Worm (Caenorhabditis elegans) whole organism, L4 larva: ENCODE results near the gene K01G5.10.
A peak's percentile ranks its signal among the peaks of the same experiment; 100 is the strongest.

ENCODE experiments used
- D1046.2 ChIP-seq: fragments of 200-800 bp; sonication (Bioruptor generic); IDR thresholded peaks from 2 replicates; pipeline ENCODE4 v1.3.6; 2022; ENCODE audit warnings: missing genetic modification characterization, missing compliant biosample characterization
- F10B5.3 ChIP-seq: sonication (generic microtip); optimal IDR thresholded peaks from 2 replicates; lab custom pipeline; 2016; ENCODE audit warnings: mild to moderate bottlenecking, missing genetic modification characterization, missing compliant biosample characterization
- F26F4.8 ChIP-seq: fragments of 200-800 bp; sonication (Bioruptor generic); conservative IDR thresholded peaks from 2 replicates; pipeline ENCODE4 v1.3.6; 2022; ENCODE audit warnings: missing genetic modification characterization, missing compliant biosample characterization
- F44E2.7 ChIP-seq: fragments of 200-800 bp; sonication (Bioruptor generic); IDR thresholded peaks from 2 replicates; pipeline ENCODE4 v2.1.2; 2022; ENCODE audit warnings: missing genetic modification characterization, missing compliant biosample characterization
- F49E8.2 ChIP-seq: sonication (generic microtip); optimal IDR thresholded peaks from 2 replicates; lab custom pipeline; 2016; ENCODE audit warnings: missing compliant biosample characterization, mild to moderate bottlenecking, missing genetic modification characterization, borderline replicate concordance
- Y75B8A.6 ChIP-seq: fragments of 200-800 bp; sonication (Bioruptor generic); IDR thresholded peaks from 2 replicates; pipeline ENCODE4 v1.3.6; 2022; ENCODE audit warnings: missing genetic modification reagents, missing genetic modification characterization, missing compliant biosample characterization
- ZK337.2 ChIP-seq: fragments of 200-800 bp; sonication (Bioruptor generic); IDR thresholded peaks from 2 replicates; pipeline ENCODE4 v1.3.6; 2022; ENCODE audit warnings: missing genetic modification reagents, missing genetic modification characterization, missing compliant biosample characterization
- ZK546.5 ChIP-seq, 2 experiments: sonication (generic microtip); optimal IDR thresholded peaks; 2 replicates each; lab custom pipeline; 2017; ENCODE audit warnings: missing biosample characterization in 2 of 2, missing genetic modification characterization in 2 of 2
- aha-1 ChIP-seq: fragments of 150-350 bp; peaks from one replicate; lab custom pipeline; 2014; ENCODE audit warnings: missing biosample characterization, missing genetic modification characterization
- aly-2 ChIP-seq: sonication (generic microtip); optimal IDR thresholded peaks from 2 replicates; lab custom pipeline; 2018; ENCODE audit warnings: missing biosample characterization, missing genetic modification characterization
- ceh-20 ChIP-seq: fragments of 200-800 bp; sonication (Bioruptor generic); IDR thresholded peaks from 2 replicates; pipeline ENCODE4 v1.3.6; 2022; ENCODE audit warnings: missing genetic modification reagents, missing genetic modification characterization, missing compliant biosample characterization
- ceh-28 ChIP-seq: fragments of 150-350 bp; optimal IDR thresholded peaks from 2 replicates; lab custom pipeline; 2014; ENCODE audit warnings: missing biosample characterization, missing genetic modification reagents, missing genetic modification characterization
- ceh-32 ChIP-seq: sonication (generic microtip); optimal IDR thresholded peaks from 2 replicates; lab custom pipeline; 2016; ENCODE audit warnings: mild to moderate bottlenecking, missing genetic modification characterization, missing compliant biosample characterization; ENCODE audit not compliant: poor library complexity
- ceh-82 ChIP-seq: sonication (generic microtip); optimal IDR thresholded peaks from 2 replicates; lab custom pipeline; 2017; ENCODE audit warnings: missing biosample characterization, missing genetic modification characterization
- ctbp-1 ChIP-seq: fragments of 200-800 bp; sonication (Bioruptor generic); IDR thresholded peaks from 2 replicates; pipeline ENCODE4 v1.3.6; 2022; ENCODE audit warnings: missing genetic modification reagents, missing genetic modification characterization, missing compliant biosample characterization
- daf-12 ChIP-seq: fragments of 150-350 bp; optimal IDR thresholded peaks from 2 replicates; lab custom pipeline; 2014; ENCODE audit warnings: missing biosample characterization, missing genetic modification reagents, missing genetic modification characterization
- duxl-1 ChIP-seq: sonication (generic microtip); optimal IDR thresholded peaks from 2 replicates; lab custom pipeline; 2016; ENCODE audit warnings: mild to moderate bottlenecking, missing genetic modification characterization, moderate library complexity, missing compliant biosample characterization; ENCODE audit not compliant: poor library complexity
- dve-1 ChIP-seq: sonication (generic microtip); optimal IDR thresholded peaks from 2 replicates; lab custom pipeline; 2017; ENCODE audit warnings: antibody characterized with exemption, mild to moderate bottlenecking, missing genetic modification characterization, missing compliant biosample characterization; ENCODE audit not compliant: insufficient read depth
- hif-1 ChIP-seq, 2 experiments: sonication (generic microtip); optimal IDR thresholded peaks; 2 replicates each; lab custom pipeline; 2016 to 2017; ENCODE audit warnings: missing compliant biosample characterization in 2 of 2, missing genetic modification characterization in 2 of 2, missing genetic modification reagents in 2 of 2, missing genotype in 2 of 2, mild to moderate bottlenecking in 1 of 2
- hlh-30 ChIP-seq: sonication (generic microtip); optimal IDR thresholded peaks from 2 replicates; lab custom pipeline; 2017; ENCODE audit warnings: antibody characterized with exemption, mild to moderate bottlenecking, missing genetic modification characterization, missing compliant biosample characterization; ENCODE audit not compliant: insufficient read depth
- lim-7 ChIP-seq: fragments of 200-800 bp; sonication (Bioruptor generic); IDR thresholded peaks from 2 replicates; pipeline ENCODE4 v1.3.6; 2022; ENCODE audit warnings: missing genetic modification characterization, missing compliant biosample characterization
- lin-29 ChIP-seq: fragments of 200-800 bp; sonication (Bioruptor generic); IDR thresholded peaks from 2 replicates; pipeline ENCODE4 v1.3.6; 2022; ENCODE audit warnings: missing genetic modification reagents, missing genetic modification characterization, missing compliant biosample characterization
- lin-39 ChIP-seq: fragments of 150-350 bp; optimal IDR thresholded peaks from 2 replicates; lab custom pipeline; 2014; ENCODE audit warnings: missing biosample characterization, missing genetic modification reagents, missing genetic modification characterization
- madf-5 ChIP-seq, 2 experiments: fragments of 200-800 bp; sonication (Bioruptor generic); IDR thresholded peaks; 2 replicates each; pipeline ENCODE4 v1.3.6; 2022; ENCODE audit warnings: missing compliant biosample characterization in 2 of 2, missing genetic modification characterization in 2 of 2
- nhr-10 ChIP-seq: fragments of 150-350 bp; optimal IDR thresholded peaks from 2 replicates; lab custom pipeline; 2014; ENCODE audit warnings: missing biosample characterization, missing genetic modification characterization
- nhr-102 ChIP-seq: sonication (generic microtip); optimal IDR thresholded peaks from 2 replicates; lab custom pipeline; 2016; ENCODE audit warnings: mild to moderate bottlenecking, missing genetic modification characterization, moderate library complexity, missing compliant biosample characterization
- nhr-48 ChIP-seq: sonication (generic microtip); optimal IDR thresholded peaks from 2 replicates; lab custom pipeline; 2016; ENCODE audit warnings: mild to moderate bottlenecking, missing genetic modification characterization, missing compliant biosample characterization
- nhr-77 ChIP-seq: fragments of 150-350 bp; optimal IDR thresholded peaks from 2 replicates; lab custom pipeline; 2014; ENCODE audit warnings: missing biosample characterization, missing genetic modification characterization
- php-3 ChIP-seq: fragments of 200-800 bp; sonication (Bioruptor generic); IDR thresholded peaks from 2 replicates; pipeline ENCODE4 v1.3.6; 2022; ENCODE audit warnings: missing genetic modification reagents, missing genetic modification characterization, missing compliant biosample characterization
- sdz-12 ChIP-seq: fragments of 200-800 bp; sonication (Bioruptor generic); optimal IDR thresholded peaks from 2 replicates; lab custom pipeline; 2018; ENCODE audit warnings: mild to moderate bottlenecking, missing genetic modification characterization, missing compliant biosample characterization
- set-16 ChIP-seq: fragments of 200-800 bp; sonication (Bioruptor generic); IDR thresholded peaks from 2 replicates; pipeline ENCODE4 v1.3.6; 2022; ENCODE audit warnings: missing genetic modification reagents, missing genetic modification characterization, missing compliant biosample characterization
- skn-1 ChIP-seq: fragments of 150-350 bp; optimal IDR thresholded peaks from 2 replicates; lab custom pipeline; 2014; ENCODE audit warnings: missing biosample characterization, missing genetic modification characterization
- unc-130 ChIP-seq: sonication (generic microtip); optimal IDR thresholded peaks from 2 replicates; lab custom pipeline; 2016; ENCODE audit warnings: missing genetic modification reagents, missing genetic modification characterization, missing compliant biosample characterization
- unc-62 ChIP-seq, 3 experiments: fragments of 150-350 bp in 1 of 3; sonication (generic microtip); optimal IDR thresholded peaks in 2 of 3; peaks in 1 of 3; 1 replicate in 1 of 3; 2 replicates in 2 of 3; lab custom pipeline; 2014 to 2017; ENCODE audit warnings: missing biosample characterization in 3 of 3, missing genetic modification characterization in 3 of 3, missing genetic modification reagents in 3 of 3, missing genotype in 1 of 3
- zfp-2 ChIP-seq: sonication (generic microtip); optimal IDR thresholded peaks from 2 replicates; lab custom pipeline; 2016; ENCODE audit warnings: mild to moderate bottlenecking, missing genetic modification characterization, missing compliant biosample characterization
- zfp-3 ChIP-seq: fragments of 200-800 bp; sonication (Bioruptor generic); conservative IDR thresholded peaks from 2 replicates; pipeline ENCODE4 v1.3.6; 2022; ENCODE audit warnings: missing genetic modification reagents, missing genetic modification characterization, missing compliant biosample characterization
- zip-2 ChIP-seq: fragments of 150-350 bp; optimal IDR thresholded peaks from 2 replicates; lab custom pipeline; 2014; ENCODE audit warnings: missing biosample characterization, missing genetic modification characterization

K01G5.10 gene

ce11 chrIII:10791233-10791632, 32.9 kb upstream of the K01G5.10 start:
- TF ChIP-seq nhr-10 (tag; lab: Kevin White, UChicago) (no peak), zfp-2 (tag; lab: Kevin White, UChicago) (no peak), dve-1 (tag; lab: Kevin White, UChicago) (no peak), F44E2.7 (no peak), lin-39 (no peak), ceh-28 (tag; lab: Kevin White, UChicago) (peak; percentile 80), aha-1 (tag; lab: Kevin White, UChicago) (peak; percentile 16), zip-2 (tag; lab: Kevin White, UChicago) (no peak), daf-12 (tag; lab: Kevin White, UChicago) (no peak), nhr-77 (no peak), ZK337.2 (GFP tag; lab: Robert Waterston, UW) (no peak), set-16 (GFP tag; lab: Robert Waterston, UW) (no peak)

DNA sequence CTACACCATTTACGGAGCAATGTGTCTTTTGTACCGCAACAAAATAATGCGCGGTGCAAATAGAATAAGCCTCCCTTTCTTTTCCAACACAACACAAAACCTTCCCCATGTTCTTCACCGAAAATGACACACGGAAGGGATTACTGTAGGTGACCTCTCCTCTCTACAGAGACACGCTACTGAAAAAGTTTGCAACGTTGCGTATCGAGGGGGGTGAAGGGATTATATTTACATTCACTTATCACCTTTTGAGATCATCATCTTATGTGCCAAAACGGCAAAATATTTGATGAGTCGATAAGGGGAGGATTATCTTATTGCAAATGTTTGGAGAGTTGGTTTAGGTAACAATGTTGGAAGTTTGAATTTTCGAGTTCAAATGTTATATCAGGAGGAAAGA, 24.7 kb upstream of the K01G5.10 start:
- no peak for TF ChIP-seq F49E8.2
- TF ChIP-seq hif-1 (tag; optimal IDR thresholded peaks at IDR 0.05; lab: Kevin White, UChicago), result no peak
- no peak for TF ChIP-seq F10B5.3 (tag; lab: Kevin White, UChicago)
- TF ChIP-seq sdz-12, result no peak
- no peak for TF ChIP-seq duxl-1 (tag; lab: Kevin White, UChicago)
- no peak for TF ChIP-seq php-3
- no peak for TF ChIP-seq Y75B8A.6 (GFP tag; lab: Robert Waterston, UW)
- no peak for TF ChIP-seq skn-1 (tag; lab: Kevin White, UChicago)
- TF ChIP-seq D1046.2 (GFP tag; lab: Robert Waterston, UW), result no peak
- TF ChIP-seq ceh-82 (tag; lab: Kevin White, UChicago), result no peak
- TF ChIP-seq, all 104 proteins: peak for 0

DNA sequence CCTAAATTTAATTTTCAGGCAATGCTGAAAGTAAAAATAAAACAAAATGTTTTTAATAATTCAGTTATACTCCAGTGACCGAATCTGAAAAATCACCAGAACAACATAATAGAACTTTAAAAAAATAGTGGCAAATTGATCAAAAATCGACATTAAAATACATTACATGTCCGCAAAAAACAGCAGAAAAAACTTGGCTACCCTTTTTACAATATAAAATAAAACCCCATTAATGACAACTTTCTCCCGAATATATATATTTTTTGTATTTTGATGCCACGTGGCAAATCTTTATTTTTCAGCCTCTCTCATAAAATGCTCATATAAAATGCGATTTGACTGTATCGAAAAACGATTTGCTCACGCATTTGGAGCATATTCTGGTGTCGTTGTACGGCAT, 23.2 kb upstream of the K01G5.10 start, which contains the start of gene ptr-19:
Gene ptr-19, plus strand, starts transcription at position 301 of the 400 bp plus-strand sequence.
- TF ChIP-seq ctbp-1 (GFP tag; lab: Robert Waterston, UW), result no peak
- TF ChIP-seq unc-130 (GFP tag; lab: Kevin White, UChicago), result no peak
- TF ChIP-seq F26F4.8 (GFP tag; lab: Robert Waterston, UW), result no peak
- TF ChIP-seq hlh-30 (tag; lab: Kevin White, UChicago), result no peak
- no peak for TF ChIP-seq ZK546.5 (tag; optimal IDR thresholded peaks at IDR 0.05; lab: Kevin White, UChicago)
- TF ChIP-seq lim-7, result no peak
- no peak for TF ChIP-seq lin-29
- no peak for TF ChIP-seq nhr-48 (tag; lab: Kevin White, UChicago)
- no peak for TF ChIP-seq Y75B8A.6 (GFP tag; lab: Robert Waterston, UW)
- no peak for TF ChIP-seq F44E2.7
- no peak for TF ChIP-seq aly-2 (tag; lab: Kevin White, UChicago)
- no peak for TF ChIP-seq zfp-3
- no peak for TF ChIP-seq madf-5 (GFP tag; IDR thresholded peaks at IDR 0.05; lab: Robert Waterston, UW)
- no peak for TF ChIP-seq nhr-102 (tag; lab: Kevin White, UChicago)
- no peak for TF ChIP-seq ceh-32 (tag; lab: Kevin White, UChicago)

ce11 chrIII:10769693-10770092, 11.4 kb upstream of the K01G5.10 start:
- TF ChIP-seq unc-62 (GFP tag; optimal IDR thresholded peaks at IDR 0.05 in 1 of 2; lab: Kevin White, UChicago) (peak in 1 of 2 experiments; percentile 58), unc-62 (tag; optimal IDR thresholded peaks at IDR 0.05; lab: Kevin White, UChicago) (no peak), ceh-20 (GFP tag; lab: Robert Waterston, UW) (no peak), aha-1 (tag; lab: Kevin White, UChicago) (peak; percentile 79)
- TF ChIP-seq, all 104 proteins: peak for 2
